Fruit fly (Drosophila melanogaster) whole organism, embryonic: Measurements from ENCODE around the gene CG10570.

ENCODE experiments used
- B-H1 ChIP-seq: fragments of 200-800 bp; sonication (Bioruptor generic); IDR thresholded peaks from 3 replicates; pipeline ENCODE4 v1.3.6; 2022; ENCODE audit warnings: missing biosample characterization, missing genetic modification characterization
- Bgb ChIP-seq: fragments of 200-800 bp; sonication (Bioruptor generic); IDR thresholded peaks from 2 replicates; pipeline ENCODE4 v1.3.6; 2022; ENCODE audit warnings: missing biosample characterization, missing genetic modification characterization; ENCODE audit not compliant: partially characterized antibody
- Bteb2 ChIP-seq: fragments of 200-800 bp; sonication (Bioruptor generic); optimal IDR thresholded peaks from 2 replicates; lab custom pipeline; 2016; ENCODE audit warnings: missing biosample characterization, missing genetic modification characterization
- CG12942 ChIP-seq: fragments of 200-800 bp; sonication (Bioruptor generic); optimal IDR thresholded peaks from 3 replicates; lab custom pipeline; 2016; ENCODE audit warnings: missing biosample characterization, missing genetic modification characterization
- CG13287 ChIP-seq: fragments of 200-800 bp; sonication (Bioruptor generic); IDR thresholded peaks from 2 replicates; pipeline ENCODE4 v1.3.6; 2022; ENCODE audit warnings: missing biosample characterization, missing genetic modification characterization; ENCODE audit not compliant: partially characterized antibody
- CG13296 ChIP-seq: fragments of 200-800 bp; sonication (Bioruptor generic); optimal IDR thresholded peaks from 3 replicates; lab custom pipeline; 2018; ENCODE audit warnings: missing biosample characterization, mild to moderate bottlenecking, missing genetic modification characterization
- CG14710 ChIP-seq: fragments of 200-800 bp; sonication (Bioruptor generic); optimal IDR thresholded peaks from 3 replicates; lab custom pipeline; 2019; ENCODE audit warnings: missing biosample characterization, mild to moderate bottlenecking, missing genetic modification characterization, moderate library complexity
- CG2712 ChIP-seq: fragments of 200-800 bp; optimal IDR thresholded peaks from 3 replicates; lab custom pipeline; 2019; ENCODE audit warnings: missing biosample characterization, mild to moderate bottlenecking, missing genetic modification characterization, moderate library complexity
- CG2889 ChIP-seq: fragments of 200-800 bp; sonication (Bioruptor generic); IDR thresholded peaks from 3 replicates; pipeline ENCODE4 v1.3.6; 2022; ENCODE audit warnings: missing biosample characterization, missing genetic modification characterization
- CG3065 ChIP-seq: fragments of 200-800 bp; sonication (Bioruptor generic); optimal IDR thresholded peaks from 2 replicates; lab custom pipeline; 2016; ENCODE audit warnings: missing biosample characterization, missing genetic modification characterization
- CG34376 ChIP-seq: fragments of 200-800 bp; sonication (Bioruptor generic); optimal IDR thresholded peaks from 2 replicates; lab custom pipeline; 2018; ENCODE audit warnings: missing biosample characterization, mild to moderate bottlenecking, missing genetic modification characterization
- CG4424 ChIP-seq: fragments of 200-800 bp; sonication (Bioruptor generic); optimal IDR thresholded peaks from 3 replicates; lab custom pipeline; 2016; ENCODE audit warnings: missing biosample characterization, missing genetic modification characterization
- CG7839 ChIP-seq: fragments of 200-800 bp; sonication (Bioruptor generic); optimal IDR thresholded peaks from 3 replicates; lab custom pipeline; 2018; ENCODE audit warnings: missing biosample characterization, mild to moderate bottlenecking, missing genetic modification characterization, moderate library complexity
- CG9437 ChIP-seq: fragments of 200-800 bp; sonication (Bioruptor generic); optimal IDR thresholded peaks from 2 replicates; lab custom pipeline; 2018; ENCODE audit warnings: missing biosample characterization, mild to moderate bottlenecking, missing genetic modification characterization
- CG9797 ChIP-seq: fragments of 200-800 bp; sonication (Bioruptor generic); optimal IDR thresholded peaks from 3 replicates; lab custom pipeline; 2018; ENCODE audit warnings: missing biosample characterization, mild to moderate bottlenecking, missing genetic modification characterization
- Dip2 ChIP-seq: fragments of 200-800 bp; sonication (Bioruptor generic); IDR thresholded peaks from 2 replicates; pipeline ENCODE4 v1.3.6; 2022; ENCODE audit warnings: missing biosample characterization, missing genetic modification characterization
- ERR ChIP-seq: fragments of 200-800 bp; sonication (Bioruptor generic); optimal IDR thresholded peaks from 2 replicates; lab custom pipeline; 2016; ENCODE audit warnings: missing biosample characterization, missing genetic modification characterization
- Eip74EF ChIP-seq, 2 experiments: fragments of 200-800 bp in 1 of 2; fragments of >200 bp in 1 of 2; sonication (Bioruptor generic) in 1 of 2; optimal IDR thresholded peaks; 2 replicates each; lab custom pipeline; 2017 to 2019; ENCODE audit warnings: missing biosample characterization in 2 of 2, missing genetic modification characterization in 2 of 2, mild to moderate bottlenecking in 1 of 2, moderate library complexity in 1 of 2
- Ets65A ChIP-seq: fragments of 200-800 bp; sonication (Bioruptor generic); peaks from one replicate; lab custom pipeline; 2016; ENCODE audit warnings: missing biosample characterization, missing genetic modification characterization
- H2.0 ChIP-seq: fragments of 200-800 bp; sonication (Bioruptor generic); IDR thresholded peaks from 2 replicates; pipeline ENCODE4 v1.3.6; 2022; ENCODE audit warnings: missing biosample characterization, missing genetic modification characterization
- HLH3B ChIP-seq: fragments of 200-800 bp; sonication (Bioruptor generic); IDR thresholded peaks from 2 replicates; pipeline ENCODE4 v1.3.6; 2022; ENCODE audit warnings: missing biosample characterization, missing genetic modification characterization
- MBD-R2 ChIP-seq: fragments of 200-800 bp; sonication (Bioruptor generic); IDR thresholded peaks from 2 replicates; pipeline ENCODE4 v1.3.6; 2022; ENCODE audit warnings: missing biosample characterization, missing genetic modification characterization
- Med ChIP-seq: fragments of 200-800 bp; sonication (Bioruptor generic); peaks from one replicate; lab custom pipeline; 2016; ENCODE audit warnings: missing biosample characterization, missing genetic modification characterization, mild to moderate bottlenecking, inconsistent platforms, moderate library complexity
- Mrtf ChIP-seq: fragments of 200-800 bp; sonication (Bioruptor generic); IDR thresholded peaks from 3 replicates; pipeline ENCODE4 v1.3.6; 2022; ENCODE audit warnings: missing biosample characterization, missing genetic modification characterization
- Nf-YB ChIP-seq: fragments of 200-800 bp; sonication (Bioruptor generic); optimal IDR thresholded peaks from 3 replicates; lab custom pipeline; 2019; ENCODE audit warnings: missing biosample characterization, mild to moderate bottlenecking, missing genetic modification characterization, moderate library complexity
- NfI ChIP-seq: fragments of 200-800 bp; sonication (Bioruptor generic); optimal IDR thresholded peaks from 3 replicates; lab custom pipeline; 2018; ENCODE audit warnings: missing biosample characterization, mild to moderate bottlenecking, missing genetic modification characterization, moderate library complexity
- Pdp1 ChIP-seq, 2 experiments: fragments of 200-800 bp; sonication (Bioruptor generic); optimal IDR thresholded peaks; 3 replicates each; lab custom pipeline; 2016; ENCODE audit warnings: missing biosample characterization in 2 of 2, missing genetic modification characterization in 2 of 2, mild to moderate bottlenecking in 1 of 2, moderate library complexity in 1 of 2
- Six4 ChIP-seq: fragments of 200-800 bp; sonication (Bioruptor generic); optimal IDR thresholded peaks from 2 replicates; lab custom pipeline; 2016; ENCODE audit warnings: missing biosample characterization, missing genetic modification characterization
- Ssrp ChIP-seq: fragments of 200-800 bp; sonication (Bioruptor generic); optimal IDR thresholded peaks from 2 replicates; lab custom pipeline; 2018; ENCODE audit warnings: missing biosample characterization, mild to moderate bottlenecking, missing genetic modification characterization, moderate library complexity
- Stat92E ChIP-seq, 3 experiments: fragments of >200 bp in 2 of 3; fragments of 200-800 bp in 1 of 3; sonication (Bioruptor generic) in 1 of 3; optimal IDR thresholded peaks; 2 replicates each; lab custom pipeline; 2017 to 2019; ENCODE audit warnings: missing biosample characterization in 3 of 3, missing genetic modification characterization in 3 of 3, mild to moderate bottlenecking in 1 of 3, moderate library complexity in 1 of 3
- TFAM ChIP-seq: fragments of 200-800 bp; sonication (Bioruptor generic); optimal IDR thresholded peaks from 2 replicates; lab custom pipeline; 2017; ENCODE audit warnings: missing biosample characterization, missing genetic modification characterization, inconsistent platforms
- cas ChIP-seq: fragments of 200-800 bp; sonication (Bioruptor generic); IDR thresholded peaks from 2 replicates; pipeline ENCODE4 v1.3.6; 2022; ENCODE audit warnings: missing biosample characterization, missing genetic modification characterization
- chif ChIP-seq, 2 experiments: fragments of 200-800 bp; sonication (Bioruptor generic); optimal IDR thresholded peaks; 3 replicates each; lab custom pipeline; 2016; ENCODE audit warnings: missing biosample characterization in 2 of 2, missing genetic modification characterization in 2 of 2
- exex ChIP-seq: fragments of 200-800 bp; sonication (Bioruptor generic); optimal IDR thresholded peaks from 4 replicates; lab custom pipeline; 2018; ENCODE audit warnings: missing biosample characterization, mild to moderate bottlenecking, missing genetic modification characterization, moderate library complexity
- maf-S ChIP-seq: fragments of 200-800 bp; sonication (Bioruptor generic); optimal IDR thresholded peaks from 2 replicates; lab custom pipeline; 2016; ENCODE audit warnings: missing biosample characterization, missing genetic modification characterization
- odd ChIP-seq: fragments of 200-800 bp; sonication (Bioruptor generic); optimal IDR thresholded peaks from 2 replicates; lab custom pipeline; 2017; ENCODE audit warnings: missing biosample characterization, mild to moderate bottlenecking, missing genetic modification characterization
- onecut ChIP-seq: fragments of 200-800 bp; sonication (Bioruptor generic); IDR thresholded peaks from 2 replicates; pipeline ENCODE4 v1.3.6; 2022; ENCODE audit warnings: missing biosample characterization, missing genetic modification characterization
- otp ChIP-seq: fragments of 200-800 bp; sonication (Bioruptor generic); IDR thresholded peaks from 3 replicates; pipeline ENCODE4, ENCODE4 v1.3.6; 2022; ENCODE audit warnings: missing biosample characterization, missing genetic modification characterization
- sob ChIP-seq: fragments of 200-800 bp; sonication (Bioruptor generic); IDR thresholded peaks from 2 replicates; pipeline ENCODE4 v1.3.6; 2022; ENCODE audit warnings: missing biosample characterization, missing genetic modification characterization
- tio ChIP-seq: fragments of 200-800 bp; sonication (Bioruptor generic); optimal IDR thresholded peaks from 2 replicates; lab custom pipeline; 2017; ENCODE audit warnings: missing biosample characterization, missing genetic modification characterization, inconsistent platforms
- unpg ChIP-seq: fragments of 200-800 bp; sonication (Bioruptor generic); optimal IDR thresholded peaks from 3 replicates; lab custom pipeline; 2018; ENCODE audit warnings: missing biosample characterization, mild to moderate bottlenecking, missing genetic modification characterization, moderate library complexity
- wdn ChIP-seq: fragments of 200-800 bp; sonication (Bioruptor generic); IDR thresholded peaks from 2 replicates; pipeline ENCODE4 v1.3.6; 2022; ENCODE audit warnings: missing biosample characterization, missing genetic modification characterization

CG10570 gene

dm6 chr2L:18839143-18839872, 28.3 kb upstream of the CG10570 start, which contains the start of gene CG10600 (continued):
- TF ChIP-seq exex (tag; lab: Kevin White, UChicago): no peak
- no peak for TF ChIP-seq TFAM
- TF ChIP-seq CG2712 (tag; lab: Kevin White, UChicago): peak; percentile 94
- TF ChIP-seq CG34376 (GFP tag; lab: Kevin White, UChicago): peak; percentile 81
- peak; percentile 53 for TF ChIP-seq H2.0 (GFP tag; lab: Robert Waterston, UW)

dm6 chr2L:18834525-18834924, 23.5 kb upstream of the CG10570 start:
- TF ChIP-seq Nf-YB: no peak
- peak; percentile 55 for TF ChIP-seq Ets65A

dm6 chr2L:18830587-18831528, 19.8 kb upstream of the CG10570 start, which contains the start of the genes CG17597 and ScpX:
TSS of gene CG17597 (minus strand) at chr2L:18831153.
TSS of gene ScpX (plus strand) at chr2L:18831229.
- TF ChIP-seq Pdp1 (GFP tag; optimal IDR thresholded peaks at IDR 0.05; lab: Kevin White, UChicago): peak; percentile 50 to 74
- no peak; the same call in 1 of the 2 replicates for TF ChIP-seq cas (GFP tag; lab: Robert Waterston, UW)
- TF ChIP-seq CG2889 (GFP tag; lab: Robert Waterston, UW): no peak
- no peak for TF ChIP-seq tio (GFP tag; lab: Kevin White, UChicago)
- TF ChIP-seq CG13296 (GFP tag; lab: Kevin White, UChicago): peak; percentile 25
- peak; percentile 43 for TF ChIP-seq Six4 (GFP tag; lab: Kevin White, UChicago)
- TF ChIP-seq CG7839 (tag; lab: Kevin White, UChicago): peak; percentile 71
- 0 out of 2 replicates have a peak, but pooled peaks have one; percentile 17 for TF ChIP-seq wdn (GFP tag; lab: Robert Waterston, UW)
- no peak for TF ChIP-seq Dip2 (GFP tag; lab: Robert Waterston, UW)
- TF ChIP-seq Ssrp: peak; percentile 54
- TF ChIP-seq onecut: peak; percentile 37; the same call in 1 of the 2 replicates
- TF ChIP-seq chif (GFP tag; optimal IDR thresholded peaks at IDR 0.05; lab: Kevin White, UChicago): peak; percentile 22 to 75
- TF ChIP-seq Bgb (GFP tag; lab: Robert Waterston, UW): peak; percentile 90
- peak; percentile 60 for TF ChIP-seq maf-S (GFP tag; lab: Kevin White, UChicago)
- TF ChIP-seq CG14710 (tag; lab: Kevin White, UChicago): peak; percentile 82
- TF ChIP-seq CG3065: peak; percentile 52
- 0 out of 2 replicates have a peak, but pooled peaks have one; percentile 45 for TF ChIP-seq sob (GFP tag; lab: Robert Waterston, UW)
- no peak; the same call in 2 of the 3 replicates for TF ChIP-seq B-H1 (GFP tag; lab: Robert Waterston, UW)
- peak; percentile 71 for TF ChIP-seq CG4424 (GFP tag; lab: Kevin White, UChicago)
- TF ChIP-seq Eip74EF (GFP tag; optimal IDR thresholded peaks at IDR 0.05; lab: Kevin White, UChicago): no peak
- peak; percentile 52 for TF ChIP-seq NfI (GFP tag; lab: Kevin White, UChicago)
- TF ChIP-seq Stat92E (GFP tag; optimal IDR thresholded peaks at IDR 0.05; lab: Kevin White, UChicago): no peak
- TF ChIP-seq Bteb2 (GFP tag; lab: Kevin White, UChicago): peak; percentile 55
- peak; percentile 89 for TF ChIP-seq Med
- TF ChIP-seq CG9797: peak; percentile 34
- TF ChIP-seq HLH3B (GFP tag; lab: Robert Waterston, UW): peak; percentile 19; the same call in 1 of the 2 replicates
- peak; percentile 61 for TF ChIP-seq MBD-R2
- TF ChIP-seq ERR (GFP tag; lab: Kevin White, UChicago): no peak
- TF ChIP-seq CG13287 (GFP tag; lab: Robert Waterston, UW): peak; percentile 86
- TF ChIP-seq otp (GFP tag; lab: Robert Waterston, UW): 0 out of 3 replicates have a peak, but pooled peaks have one; percentile 10
- TF ChIP-seq Mrtf (GFP tag; lab: Robert Waterston, UW): 0 out of 3 replicates have a peak, but pooled peaks have one; percentile 16
- peak; percentile 56 for TF ChIP-seq CG9437 (GFP tag; lab: Kevin White, UChicago)
- peak; percentile 45 for TF ChIP-seq CG12942
- no peak for TF ChIP-seq odd (GFP tag; lab: Kevin White, UChicago)
- peak; percentile 68 for TF ChIP-seq unpg (GFP tag; lab: Kevin White, UChicago)
